Worm (Caenorhabditis elegans) whole organism, L4 larva: ENCODE data around the gene R04E5.9.

Experiments used
- Y5F2A.4 ChIP-seq: fragments of 200-800 bp; sonication (Bioruptor generic); optimal IDR thresholded peaks from 2 replicates; lab custom pipeline; 2018; ENCODE audit warnings: mild to moderate bottlenecking, missing genetic modification characterization, missing compliant biosample characterization
- ceh-62 ChIP-seq: sonication (generic microtip); optimal IDR thresholded peaks from 2 replicates; lab custom pipeline; 2017; ENCODE audit warnings: missing biosample characterization, missing genetic modification characterization
- nhr-11 ChIP-seq: fragments of 150-350 bp; optimal IDR thresholded peaks from 2 replicates; lab custom pipeline; 2014; ENCODE audit warnings: missing biosample characterization, missing genetic modification characterization
- nhr-237 ChIP-seq: sonication (generic microtip); optimal IDR thresholded peaks from 2 replicates; lab custom pipeline; 2017; ENCODE audit warnings: missing biosample characterization, missing genetic modification characterization
- sdz-12 ChIP-seq: fragments of 200-800 bp; sonication (Bioruptor generic); optimal IDR thresholded peaks from 2 replicates; lab custom pipeline; 2018; ENCODE audit warnings: mild to moderate bottlenecking, missing genetic modification characterization, missing compliant biosample characterization

DNA sequence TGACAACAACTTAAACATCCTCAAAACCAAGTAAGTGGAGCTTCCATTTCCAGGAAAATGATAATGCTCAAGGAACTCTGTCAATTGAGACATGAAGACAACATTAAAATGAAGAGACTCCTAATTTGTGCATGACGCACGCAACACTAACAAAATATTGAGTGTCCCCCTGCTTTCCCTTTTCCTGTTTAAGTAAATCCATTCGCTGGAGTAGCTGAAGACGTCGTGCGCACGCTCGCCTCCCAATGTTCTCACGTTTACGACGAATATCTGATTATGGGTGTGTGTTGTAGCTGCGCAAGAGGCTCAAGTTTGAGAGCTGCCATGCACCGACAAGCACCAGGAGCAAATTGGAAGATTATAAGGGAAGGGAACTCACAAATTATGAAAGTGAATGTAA is 10.0 kb downstream of the R04E5.9 start:
- TF ChIP-seq Y5F2A.4 (no peak), nhr-11 (tag; lab: Kevin White, UChicago) (no peak), ceh-62 (tag; lab: Kevin White, UChicago) (no peak), sdz-12 (GFP tag; lab: Kevin White, UChicago) (no peak), nhr-237 (no peak)
